Worm (Caenorhabditis elegans) whole organism, midembryonic: ENCODE results near the gene C15H11.13.

Experiments
- T22C8.4 ChIP-seq: fragments of 200-800 bp; sonication (Bioruptor generic); IDR thresholded peaks from 2 replicates; pipeline ENCODE4 v1.3.6; 2022; ENCODE audit warnings: missing genetic modification characterization, missing compliant biosample characterization
- flt-1 ChIP-seq: fragments of 200-800 bp; sonication (Bioruptor generic); IDR thresholded peaks from 2 replicates; pipeline ENCODE4 v1.3.6; 2022; ENCODE audit warnings: missing genetic modification characterization, missing compliant biosample characterization
- ref-1 ChIP-seq: fragments of 200-800 bp; sonication (Bioruptor generic); conservative IDR thresholded peaks from 2 replicates; pipeline ENCODE4 v1.3.6; 2022; ENCODE audit warnings: missing genetic modification reagents, missing genetic modification characterization, missing compliant biosample characterization
- tab-1 ChIP-seq: fragments of 200-800 bp; sonication (Bioruptor generic); IDR thresholded peaks from 2 replicates; pipeline ENCODE4 v1.3.6; 2022; ENCODE audit warnings: missing genetic modification characterization, missing compliant biosample characterization
- ztf-23 ChIP-seq: fragments of 200-800 bp; sonication (Bioruptor generic); IDR thresholded peaks from 2 replicates; pipeline ENCODE4 v1.3.6; 2022; ENCODE audit warnings: missing genetic modification reagents, missing genetic modification characterization, missing compliant biosample characterization
- ztf-29 ChIP-seq: fragments of 200-800 bp; sonication (Bioruptor generic); IDR thresholded peaks from 2 replicates; pipeline ENCODE4 v1.3.6; 2022; ENCODE audit warnings: missing genetic modification reagents, missing genetic modification characterization, missing compliant biosample characterization

DNA sequence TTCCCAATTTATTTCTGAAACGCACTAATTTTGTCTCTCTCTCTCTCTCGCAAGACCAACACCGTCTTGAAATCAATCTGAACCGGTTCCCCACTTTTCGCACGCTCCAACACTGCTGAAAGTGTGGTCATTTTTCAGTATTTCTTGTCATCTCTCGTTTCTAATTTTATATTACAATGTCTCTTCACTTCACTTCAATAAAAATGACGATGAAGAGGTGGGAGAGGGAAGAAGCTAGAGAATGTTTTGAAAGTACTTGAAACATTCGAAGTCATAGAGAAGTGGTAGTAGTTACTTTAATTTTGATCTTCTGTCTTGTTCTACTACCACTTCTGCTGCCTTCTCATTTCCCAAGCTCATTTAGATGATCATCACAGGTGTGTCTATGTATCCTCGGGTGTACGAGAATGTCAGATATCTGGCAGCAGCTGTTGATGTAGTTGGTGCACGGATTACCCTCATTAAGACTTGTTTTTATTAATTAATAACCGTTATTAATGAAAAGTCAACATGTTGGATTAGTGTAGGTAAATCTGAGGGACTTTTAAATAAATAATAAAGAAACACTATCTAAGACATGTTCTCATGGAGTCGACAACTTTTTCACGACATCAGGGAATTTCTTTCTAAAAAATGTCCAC, 43.4 kb downstream of the C15H11.13 start:
- TF ChIP-seq flt-1 (GFP tag; lab: Robert Waterston, UW), result no peak
- TF ChIP-seq ztf-29 (GFP tag; lab: Robert Waterston, UW), result no peak
- TF ChIP-seq ref-1 (GFP tag; lab: Robert Waterston, UW), result no peak
- TF ChIP-seq ztf-23, result no peak
- TF ChIP-seq T22C8.4, result no peak
- no peak for TF ChIP-seq tab-1 (GFP tag; lab: Robert Waterston, UW)
